Fruit fly (Drosophila melanogaster) whole organism, embryonic: ENCODE measurements around the gene CG14684.
A peak's percentile ranks its signal among the peaks of the same experiment; 100 is the strongest.

Experiments
- Asciz ChIP-seq: fragments of 200-800 bp; sonication (Bioruptor generic); optimal IDR thresholded peaks from 2 replicates; lab custom pipeline; 2017; ENCODE audit warnings: missing biosample characterization, mild to moderate bottlenecking, missing genetic modification characterization, missing genetic modification reagents
- Awh ChIP-seq: fragments of 200-800 bp; sonication (Bioruptor generic); IDR thresholded peaks from 2 replicates; pipeline ENCODE4, ENCODE4 v1.3.6; 2022; ENCODE audit warnings: missing biosample characterization, missing genetic modification characterization
- BEAF-32 ChIP-seq: fragments of 200-800 bp; sonication (Bioruptor generic); optimal IDR thresholded peaks from 3 replicates; lab custom pipeline; 2017; ENCODE audit warnings: missing biosample characterization, missing genetic modification characterization, mild to moderate bottlenecking, moderate library complexity, missing genetic modification reagents
- BtbVII ChIP-seq: fragments of 200-800 bp; sonication (Bioruptor generic); optimal IDR thresholded peaks from 3 replicates; lab custom pipeline; 2017; ENCODE audit warnings: missing biosample characterization, mild to moderate bottlenecking, missing genetic modification characterization
- CG10543 ChIP-seq: fragments of 200-800 bp; sonication (Bioruptor generic); optimal IDR thresholded peaks from 3 replicates; lab custom pipeline; 2017; ENCODE audit warnings: missing biosample characterization, mild to moderate bottlenecking, missing genetic modification characterization, moderate library complexity
- CG11247 ChIP-seq: fragments of 200-800 bp; sonication (Bioruptor generic); IDR thresholded peaks from 2 replicates; pipeline ENCODE4 v1.3.6; 2022; ENCODE audit warnings: missing biosample characterization, missing genetic modification characterization
- CG11560 ChIP-seq: fragments of 200-800 bp; sonication (Bioruptor generic); IDR thresholded peaks from 3 replicates; pipeline ENCODE4 v1.3.6; 2022; ENCODE audit warnings: missing biosample characterization, missing genetic modification characterization
- CG14965 ChIP-seq: fragments of 200-800 bp; sonication (Bioruptor generic); optimal IDR thresholded peaks from 2 replicates; lab custom pipeline; 2016; ENCODE audit warnings: missing biosample characterization, missing genetic modification characterization, borderline replicate concordance
- CG15601 ChIP-seq: fragments of 200-800 bp; sonication (Bioruptor generic); optimal IDR thresholded peaks from 3 replicates; lab custom pipeline; 2019; ENCODE audit warnings: missing biosample characterization, mild to moderate bottlenecking, missing genetic modification characterization, moderate library complexity
- CG1603 ChIP-seq: fragments of 200-800 bp; sonication (Bioruptor generic); optimal IDR thresholded peaks from 2 replicates; lab custom pipeline; 2019; ENCODE audit warnings: missing biosample characterization, mild to moderate bottlenecking, missing genetic modification characterization, moderate library complexity
- CG17328 ChIP-seq: fragments of 200-800 bp; sonication (Bioruptor generic); IDR thresholded peaks from 2 replicates; pipeline ENCODE4 v1.3.6; 2022; ENCODE audit warnings: missing biosample characterization, missing genetic modification characterization
- CG1792 ChIP-seq: fragments of 200-800 bp; sonication (Bioruptor generic); optimal IDR thresholded peaks from 2 replicates; lab custom pipeline; 2016; ENCODE audit warnings: missing biosample characterization, missing genetic modification characterization
- CG1832 ChIP-seq: fragments of 200-800 bp; sonication (Bioruptor generic); optimal IDR thresholded peaks from 2 replicates; lab custom pipeline; 2017; ENCODE audit warnings: missing biosample characterization, mild to moderate bottlenecking, missing genetic modification characterization, inconsistent platforms
- CG2116 ChIP-seq: fragments of 200-800 bp; sonication (Bioruptor generic); optimal IDR thresholded peaks from 3 replicates; lab custom pipeline; 2018; ENCODE audit warnings: missing biosample characterization, mild to moderate bottlenecking, missing genetic modification characterization
- CG31441 ChIP-seq: fragments of 200-800 bp; sonication (Bioruptor generic); IDR thresholded peaks from 2 replicates; pipeline ENCODE4 v1.3.6; 2022; ENCODE audit warnings: missing biosample characterization, missing genetic modification characterization
- CG32767 ChIP-seq: fragments of 200-800 bp; sonication (Bioruptor generic); IDR thresholded peaks from 2 replicates; pipeline ENCODE4 v1.3.6; 2022; ENCODE audit warnings: missing biosample characterization, missing genetic modification characterization
- CG6689 ChIP-seq: fragments of 200-800 bp; sonication (Bioruptor generic); IDR thresholded peaks from 2 replicates; pipeline ENCODE4 v1.3.6; 2022; ENCODE audit warnings: missing biosample characterization, missing genetic modification characterization
- CG9215 ChIP-seq: fragments of 200-800 bp; sonication (Bioruptor generic); IDR thresholded peaks from 2 replicates; pipeline ENCODE4 v1.3.6; 2022; ENCODE audit warnings: missing biosample characterization, missing genetic modification characterization
- CG9609 ChIP-seq: fragments of 200-800 bp; sonication (Bioruptor generic); optimal IDR thresholded peaks from 3 replicates; lab custom pipeline; 2016; ENCODE audit warnings: missing biosample characterization, missing genetic modification characterization
- CG9876 ChIP-seq: fragments of 200-800 bp; sonication (Bioruptor generic); optimal IDR thresholded peaks from 2 replicates; lab custom pipeline; 2016; ENCODE audit warnings: missing biosample characterization, missing genetic modification characterization
- E2f1 ChIP-seq: fragments of 200-800 bp; sonication (Bioruptor generic); IDR thresholded peaks from 2 replicates; pipeline ENCODE4 v1.3.6; 2022; ENCODE audit warnings: missing biosample characterization, missing genetic modification characterization
- Ets97D ChIP-seq: fragments of 200-800 bp; sonication (Bioruptor generic); optimal IDR thresholded peaks from 3 replicates; lab custom pipeline; 2016; ENCODE audit warnings: missing biosample characterization, missing genetic modification characterization
- HLHmδ ChIP-seq: fragments of 200-800 bp; sonication (Bioruptor generic); optimal IDR thresholded peaks from 2 replicates; lab custom pipeline; 2018; ENCODE audit warnings: missing biosample characterization, mild to moderate bottlenecking, missing genetic modification characterization, moderate library complexity
- Meics ChIP-seq: fragments of 200-800 bp; sonication (Bioruptor generic); optimal IDR thresholded peaks from 2 replicates; lab custom pipeline; 2017; ENCODE audit warnings: missing biosample characterization, mild to moderate bottlenecking, missing genetic modification characterization
- PHDP ChIP-seq: fragments of 200-800 bp; sonication (Bioruptor generic); optimal IDR thresholded peaks from 3 replicates; lab custom pipeline; 2018; ENCODE audit warnings: missing biosample characterization, mild to moderate bottlenecking, missing genetic modification characterization, moderate library complexity
- Poxn ChIP-seq: fragments of 200-800 bp; sonication (Bioruptor generic); IDR thresholded peaks from 2 replicates; pipeline ENCODE4 v1.3.6; 2022; ENCODE audit warnings: missing biosample characterization, missing genetic modification characterization
- Sry-β ChIP-seq: fragments of 200-800 bp; sonication (Bioruptor generic); optimal IDR thresholded peaks from 2 replicates; lab custom pipeline; 2018; ENCODE audit warnings: missing biosample characterization, mild to moderate bottlenecking, missing genetic modification characterization, moderate library complexity
- Sry-δ ChIP-seq: fragments of 200-800 bp; sonication (Bioruptor generic); optimal IDR thresholded peaks from 2 replicates; lab custom pipeline; 2016; ENCODE audit warnings: missing biosample characterization, missing genetic modification characterization
- Trl ChIP-seq, 3 experiments: fragments of >200 bp in 2 of 3; fragments of 200-800 bp in 1 of 3; sonication (Bioruptor generic) in 1 of 3; optimal IDR thresholded peaks; 2 replicates in 1 of 3; 3 replicates in 2 of 3; lab custom pipeline; 2016 to 2017; ENCODE audit warnings: missing biosample characterization in 1 of 3, missing genetic modification characterization in 1 of 3
- ac ChIP-seq: fragments of 200-800 bp; sonication (Bioruptor generic); optimal IDR thresholded peaks from 3 replicates; lab custom pipeline; 2017; ENCODE audit warnings: missing biosample characterization, mild to moderate bottlenecking, missing genetic modification characterization
- corto ChIP-seq: fragments of 200-800 bp; sonication (Bioruptor generic); optimal IDR thresholded peaks from 2 replicates; lab custom pipeline; 2016; ENCODE audit warnings: missing biosample characterization, mild to moderate bottlenecking, missing genetic modification characterization, moderate library complexity
- ems ChIP-seq: fragments of 200-800 bp; sonication (Bioruptor generic); optimal IDR thresholded peaks from 3 replicates; lab custom pipeline; 2016; ENCODE audit warnings: missing biosample characterization, missing genetic modification characterization
- fd96Cb ChIP-seq: fragments of 200-800 bp; sonication (Bioruptor generic); optimal IDR thresholded peaks from 2 replicates; lab custom pipeline; 2018; ENCODE audit warnings: missing biosample characterization, mild to moderate bottlenecking, missing genetic modification characterization, moderate library complexity
- ham ChIP-seq: fragments of 200-800 bp; sonication (Bioruptor generic); IDR thresholded peaks from 2 replicates; pipeline ENCODE4 v1.3.6; 2022; ENCODE audit warnings: missing biosample characterization, missing genetic modification characterization
- insv ChIP-seq, 2 experiments: fragments of 200-800 bp; sonication (Bioruptor generic); optimal IDR thresholded peaks; 3 replicates each; lab custom pipeline; 2016 to 2018; ENCODE audit warnings: missing biosample characterization in 2 of 2, missing genetic modification characterization in 2 of 2
- lilli ChIP-seq: fragments of 200-800 bp; sonication (Bioruptor generic); optimal IDR thresholded peaks from 3 replicates; lab custom pipeline; 2016; ENCODE audit warnings: missing biosample characterization, missing genetic modification characterization
- maf-S ChIP-seq: fragments of 200-800 bp; sonication (Bioruptor generic); optimal IDR thresholded peaks from 2 replicates; lab custom pipeline; 2016; ENCODE audit warnings: missing biosample characterization, missing genetic modification characterization
- nerfin-1 ChIP-seq: fragments of 200-800 bp; sonication (Bioruptor generic); optimal IDR thresholded peaks from 3 replicates; lab custom pipeline; 2019; ENCODE audit warnings: missing biosample characterization, mild to moderate bottlenecking, missing genetic modification characterization, moderate library complexity
- nerfin-2 ChIP-seq: fragments of 200-800 bp; sonication (Bioruptor generic); IDR thresholded peaks from 2 replicates; pipeline ENCODE4 v1.3.6; 2022; ENCODE audit warnings: missing biosample characterization, missing genetic modification characterization; ENCODE audit not compliant: partially characterized antibody
- nmo ChIP-seq: fragments of 200-800 bp; sonication (Bioruptor generic); optimal IDR thresholded peaks from 2 replicates; lab custom pipeline; 2018; ENCODE audit warnings: missing biosample characterization, mild to moderate bottlenecking, missing genetic modification characterization, moderate library complexity
- oc ChIP-seq: fragments of 200-800 bp; sonication (Bioruptor generic); optimal IDR thresholded peaks from 2 replicates; lab custom pipeline; 2018; ENCODE audit warnings: missing biosample characterization, mild to moderate bottlenecking, missing genetic modification characterization, moderate library complexity
- onecut ChIP-seq: fragments of 200-800 bp; sonication (Bioruptor generic); IDR thresholded peaks from 2 replicates; pipeline ENCODE4 v1.3.6; 2022; ENCODE audit warnings: missing biosample characterization, missing genetic modification characterization
- pfk ChIP-seq: fragments of 200-800 bp; sonication (Bioruptor generic); optimal IDR thresholded peaks from 2 replicates; lab custom pipeline; 2018; ENCODE audit warnings: missing biosample characterization, mild to moderate bottlenecking, missing genetic modification characterization, moderate library complexity
- pnt ChIP-seq: fragments of 200-800 bp; sonication (Bioruptor generic); optimal IDR thresholded peaks from 3 replicates; lab custom pipeline; 2016; ENCODE audit warnings: missing biosample characterization, missing genetic modification characterization
- schlank ChIP-seq: fragments of 200-800 bp; sonication (Bioruptor generic); optimal IDR thresholded peaks from 2 replicates; lab custom pipeline; 2018; ENCODE audit warnings: missing biosample characterization, mild to moderate bottlenecking, missing genetic modification characterization
- sens ChIP-seq: fragments of 200-800 bp; sonication (Bioruptor generic); peaks from one replicate; lab custom pipeline; 2016; ENCODE audit warnings: missing biosample characterization, missing genetic modification characterization
- sim ChIP-seq: fragments of 200-800 bp; sonication (Bioruptor generic); IDR thresholded peaks from 2 replicates; pipeline ENCODE4 v1.3.6; 2022; ENCODE audit warnings: missing biosample characterization, missing genetic modification characterization
- sna ChIP-seq: fragments of 200-800 bp; sonication (Bioruptor generic); IDR thresholded peaks from 2 replicates; pipeline ENCODE4 v1.3.6; 2022; ENCODE audit warnings: missing biosample characterization, missing genetic modification characterization; ENCODE audit not compliant: partially characterized antibody
- tap ChIP-seq: fragments of 200-800 bp; optimal IDR thresholded peaks from 3 replicates; lab custom pipeline; 2019; ENCODE audit warnings: missing biosample characterization, mild to moderate bottlenecking, missing genetic modification characterization, moderate library complexity
- tin ChIP-seq: fragments of 200-800 bp; sonication (Bioruptor generic); optimal IDR thresholded peaks from 3 replicates; lab custom pipeline; 2016; ENCODE audit warnings: missing biosample characterization, missing genetic modification characterization
- tx ChIP-seq: fragments of 200-800 bp; sonication (Bioruptor generic); optimal IDR thresholded peaks from 2 replicates; lab custom pipeline; 2016; ENCODE audit warnings: missing biosample characterization, missing genetic modification characterization

Gene CG14684

DNA sequence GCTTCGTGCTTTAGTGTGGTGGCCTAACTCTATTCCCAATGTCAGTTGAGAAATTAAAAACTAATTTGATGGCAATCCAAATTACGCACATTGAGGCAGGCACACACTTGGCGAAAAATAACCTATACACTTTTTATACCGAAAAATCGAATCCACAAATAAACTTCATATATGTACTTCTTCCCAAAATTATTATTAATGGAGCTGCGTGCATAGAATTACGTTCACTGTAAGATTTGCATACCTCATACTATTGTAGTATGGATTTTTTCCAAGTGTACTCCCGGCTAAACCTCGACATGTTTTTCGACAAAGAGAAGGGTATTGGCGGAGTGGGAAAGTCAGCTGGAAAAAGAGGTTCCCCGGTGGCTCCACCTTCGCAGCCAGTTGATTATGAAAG, 22.5 kb upstream of the CG14684 start (continued):
- TF ChIP-seq CG2116: no peak
- TF ChIP-seq CG6689 (GFP tag; lab: Robert Waterston, UW): peak; percentile 72
- TF ChIP-seq Ets97D: no peak
- TF ChIP-seq pnt (GFP tag; lab: Kevin White, UChicago): peak; percentile 61
- no peak for TF ChIP-seq pfk (GFP tag; lab: Kevin White, UChicago)
- TF ChIP-seq oc (tag; lab: Kevin White, UChicago): peak; percentile 80
- TF ChIP-seq CG1832 (GFP tag; lab: Kevin White, UChicago): no peak
- no peak for TF ChIP-seq sim (GFP tag; lab: Robert Waterston, UW)
- TF ChIP-seq BEAF-32 (GFP tag; lab: Kevin White, UChicago): no peak
- TF ChIP-seq nmo (GFP tag; lab: Kevin White, UChicago): peak; percentile 53
- no peak for TF ChIP-seq maf-S
- peak; percentile 60 for TF ChIP-seq tin (GFP tag; lab: Kevin White, UChicago)
- no peak for TF ChIP-seq HLHmδ
- TF ChIP-seq Trl (optimal IDR thresholded peaks at IDR 0.05; lab: Kevin White, UChicago): no peak
- TF ChIP-seq Trl (GFP tag; optimal IDR thresholded peaks at IDR 0.05; lab: Kevin White, UChicago): peak; percentile 61
- peak; percentile 76 for TF ChIP-seq CG1603 (tag; lab: Kevin White, UChicago)
- no peak for TF ChIP-seq CG11560 (tag; lab: Robert Waterston, UW)
- TF ChIP-seq CG9215 (GFP tag; lab: Robert Waterston, UW): peak; percentile 28; the same call in 1 of the 2 replicates
- TF ChIP-seq sna (GFP tag; lab: Robert Waterston, UW): no peak
- TF ChIP-seq ham: no peak
- TF ChIP-seq sens (GFP tag; lab: Kevin White, UChicago): peak; percentile 94
- no peak for TF ChIP-seq ac
- no peak for TF ChIP-seq CG15601 (tag; lab: Kevin White, UChicago)
- peak; percentile 53 for TF ChIP-seq fd96Cb (tag; lab: Kevin White, UChicago)
- TF ChIP-seq E2f1 (GFP tag; lab: Robert Waterston, UW): peak; percentile 54; the same call in 1 of the 2 replicates
- TF ChIP-seq onecut (GFP tag; lab: Robert Waterston, UW): no peak
- TF ChIP-seq CG32767: peak; percentile 71; the same call in 1 of the 2 replicates
- peak; percentile 79 for TF ChIP-seq CG31441
- no peak for TF ChIP-seq nerfin-2 (GFP tag; lab: Robert Waterston, UW)
- peak; percentile 33 for TF ChIP-seq CG9609
- peak; percentile 82 for TF ChIP-seq Awh (GFP tag; lab: Robert Waterston, UW)
- peak; percentile 63 for TF ChIP-seq nerfin-1 (tag; lab: Kevin White, UChicago)
- TF ChIP-seq corto (GFP tag; lab: Kevin White, UChicago): no peak
- no peak for TF ChIP-seq CG9876
- peak; percentile 49 for TF ChIP-seq ems (GFP tag; lab: Kevin White, UChicago)
- TF ChIP-seq CG10543 (GFP tag; lab: Kevin White, UChicago): no peak
- no peak for TF ChIP-seq Sry-β (GFP tag; lab: Kevin White, UChicago)
- TF ChIP-seq Sry-δ: peak; percentile 21
- no peak for TF ChIP-seq BtbVII (GFP tag; lab: Kevin White, UChicago)
- peak; percentile 60 for TF ChIP-seq CG17328 (GFP tag; lab: Robert Waterston, UW)
- TF ChIP-seq CG14965: no peak
- peak; percentile 57 for TF ChIP-seq lilli (GFP tag; lab: Kevin White, UChicago)
- TF ChIP-seq CG1792: no peak
- peak; percentile 36 for TF ChIP-seq Meics (GFP tag; lab: Kevin White, UChicago)
- peak; percentile 81 for TF ChIP-seq Asciz (GFP tag; lab: Kevin White, UChicago)
- peak; percentile 72 for TF ChIP-seq tap (tag; lab: Kevin White, UChicago)
- TF ChIP-seq Poxn (GFP tag; lab: Robert Waterston, UW): no peak
- TF ChIP-seq schlank (tag; lab: Kevin White, UChicago): no peak
- TF ChIP-seq tx: peak; percentile 32
- TF ChIP-seq insv (GFP tag; optimal IDR thresholded peaks at IDR 0.05; lab: Kevin White, UChicago): no peak
- peak; percentile 40; the same call in 1 of the 2 replicates for TF ChIP-seq CG11247 (GFP tag; lab: Robert Waterston, UW)
- TF ChIP-seq PHDP (tag; lab: Kevin White, UChicago): peak; percentile 42
